Fruit fly (Drosophila melanogaster): Measurements from ENCODE around the gene Traf6.
A peak's percentile ranks its signal among the peaks of the same experiment; 100 is the strongest.

The Traf6 gene

DNA sequence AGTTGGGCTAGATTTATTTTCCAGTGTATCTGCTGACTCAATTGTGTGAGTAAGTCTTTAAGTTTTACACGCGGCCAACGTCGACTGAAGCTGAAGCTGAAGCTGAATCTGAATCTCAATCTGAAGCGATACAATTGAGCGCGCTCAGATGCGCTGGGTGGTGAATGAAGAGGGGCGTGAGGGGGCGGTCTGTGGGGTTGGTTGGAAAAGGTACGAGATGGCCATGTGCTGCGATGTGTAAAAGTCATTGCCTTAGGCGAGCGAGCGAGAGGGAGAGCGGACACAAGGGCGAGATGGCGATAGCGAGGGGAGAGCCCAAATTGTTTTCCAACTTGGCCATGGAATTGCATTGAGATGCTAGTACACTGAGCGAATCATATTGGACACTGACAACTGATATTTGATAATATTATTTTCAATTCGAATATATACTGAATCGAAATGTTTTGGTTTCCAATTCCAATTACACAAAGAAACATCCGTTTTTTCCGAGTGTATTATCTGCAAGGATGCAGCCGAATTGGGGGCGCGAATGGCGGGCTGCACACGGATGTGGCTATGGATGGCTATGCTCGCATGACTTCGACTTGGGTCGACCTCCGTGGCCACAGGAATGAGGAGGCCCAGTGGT is 39.5 kb upstream of the Traf6 start (continued):
- TF ChIP-seq CG42726 (GFP tag; IDR thresholded peaks at IDR 0.05; ENCODE audit: partially characterized antibody) (no peak), insv (GFP tag; optimal IDR thresholded peaks at IDR 0.05) (no peak), Meics (GFP tag; optimal IDR thresholded peaks at IDR 0.05) (no peak), Blimp-1 (GFP tag; optimal IDR thresholded peaks at IDR 0.05) (peak; percentile 53), nom (GFP tag; optimal IDR thresholded peaks at IDR 0.05) (peak; percentile 29), fd64A (GFP tag; optimal IDR thresholded peaks at IDR 0.05) (no peak), exex (tag; optimal IDR thresholded peaks at IDR 0.05) (no peak), CTCF (GFP tag; optimal IDR thresholded peaks at IDR 0.05) (no peak), CG11723 (GFP tag; optimal IDR thresholded peaks at IDR 0.05) (no peak), tx (GFP tag; optimal IDR thresholded peaks at IDR 0.05) (no peak), CG6175 (GFP tag; IDR thresholded peaks at IDR 0.05) (no peak), jumu (GFP tag; optimal IDR thresholded peaks at IDR 0.05) (no peak), br (optimal IDR thresholded peaks at IDR 0.05) (no peak), CG11247 (GFP tag; IDR thresholded peaks at IDR 0.05) (0 out of 2 replicates have a peak, but pooled peaks have one; percentile 18), dysf (GFP tag; IDR thresholded peaks at IDR 0.05) (peak; percentile 74), CG12659 (GFP tag; optimal IDR thresholded peaks at IDR 0.05) (no peak), slp2 (GFP tag; optimal IDR thresholded peaks at IDR 0.05) (no peak), BtbVII (GFP tag; optimal IDR thresholded peaks at IDR 0.05) (no peak), CG6791 (GFP tag; IDR thresholded peaks at IDR 0.05; ENCODE audit: partially characterized antibody) (no peak), bab2 (GFP tag; optimal IDR thresholded peaks at IDR 0.05) (no peak), unpg (GFP tag; optimal IDR thresholded peaks at IDR 0.05) (peak; percentile 49), B-H1 (GFP tag; IDR thresholded peaks at IDR 0.05) (peak; percentile 31; the same call in 1 of the 3 replicates), Lhr (GFP tag; optimal IDR thresholded peaks at IDR 0.05) (no peak), en (GFP tag; optimal IDR thresholded peaks at IDR 0.05) (no peak), CG4404 (GFP tag; IDR thresholded peaks at IDR 0.05) (no peak), mld (GFP tag; IDR thresholded peaks at IDR 0.05; ENCODE audit: partially characterized antibody) (no peak), CG15479 (GFP tag; optimal IDR thresholded peaks at IDR 0.05) (no peak), CG3726 (GFP tag; IDR thresholded peaks at IDR 0.05) (0 out of 3 replicates have a peak, but pooled peaks have one; percentile 22), CG32532 (GFP tag; IDR thresholded peaks at IDR 0.05) (no peak), CG16813 (GFP tag; IDR thresholded peaks at IDR 0.05; ENCODE audit: partially characterized antibody) (no peak), CG6683 (GFP tag; optimal IDR thresholded peaks at IDR 0.05) (no peak), ac (GFP tag; optimal IDR thresholded peaks at IDR 0.05) (no peak), jing (GFP tag; optimal IDR thresholded peaks at IDR 0.05) (peak; percentile 1), CG11085 (GFP tag; IDR thresholded peaks at IDR 0.05) (no peak), Six4 (GFP tag; optimal IDR thresholded peaks at IDR 0.05) (no peak), HLH54F (GFP tag; optimal IDR thresholded peaks at IDR 0.05) (peak; percentile 15), HmgZ (tag; optimal IDR thresholded peaks at IDR 0.05) (no peak), sens-2 (GFP tag; IDR thresholded peaks at IDR 0.05) (0 out of 2 replicates have a peak, but pooled peaks have one; percentile 31), CG12942 (GFP tag; optimal IDR thresholded peaks at IDR 0.05) (no peak), NC2α (GFP tag; optimal IDR thresholded peaks at IDR 0.05) (no peak), Vsx1 (GFP tag; optimal IDR thresholded peaks at IDR 0.05) (no peak), CG2875 (GFP tag; optimal IDR thresholded peaks at IDR 0.05) (peak; percentile 24), HHEX (GFP tag; optimal IDR thresholded peaks at IDR 0.05) (no peak), CG10654 (GFP tag; optimal IDR thresholded peaks at IDR 0.05) (peak; percentile 1), dmrt11E (tag; optimal IDR thresholded peaks at IDR 0.05) (peak; percentile 43), CG17612 (GFP tag; IDR thresholded peaks at IDR 0.05) (no peak), Ravus (GFP tag; IDR thresholded peaks at IDR 0.05) (no peak), NK7.1 (GFP tag; optimal IDR thresholded peaks at IDR 0.05) (no peak), Bteb2 (GFP tag; optimal IDR thresholded peaks at IDR 0.05) (no peak), p53 (GFP tag; optimal IDR thresholded peaks at IDR 0.05) (no peak), CG18619 (GFP tag; optimal IDR thresholded peaks at IDR 0.05) (no peak)

Data from whole organism, embryonic.